Worm (Caenorhabditis elegans) whole organism, L3 larva: ENCODE results near the gene fzy-1.

Source experiments
- ZK546.5 ChIP-seq: sonication (generic microtip); optimal IDR thresholded peaks from 2 replicates; lab custom pipeline; 2017; ENCODE audit warnings: missing biosample characterization, missing genetic modification characterization
- ceh-16 ChIP-seq: sonication (generic microtip); optimal IDR thresholded peaks from 2 replicates; lab custom pipeline; 2017; ENCODE audit warnings: missing biosample characterization, missing genetic modification characterization
- ceh-82 ChIP-seq: fragments of 150-350 bp; optimal IDR thresholded peaks from 2 replicates; lab custom pipeline; 2014; ENCODE audit warnings: missing biosample characterization, missing genetic modification characterization
- ceh-9 ChIP-seq: sonication (generic microtip); optimal IDR thresholded peaks from 2 replicates; lab custom pipeline; 2018; ENCODE audit warnings: missing biosample characterization, missing genetic modification characterization
- daf-12 ChIP-seq: fragments of 150-350 bp; optimal IDR thresholded peaks from 2 replicates; lab custom pipeline; 2014; ENCODE audit warnings: missing biosample characterization, missing genetic modification reagents, missing genetic modification characterization
- egl-27 ChIP-seq: sonication (generic microtip); optimal IDR thresholded peaks from 4 replicates; lab custom pipeline; 2017; ENCODE audit warnings: missing biosample characterization, missing genetic modification reagents, missing genetic modification characterization
- elt-1 ChIP-seq: fragments of 150-350 bp; optimal IDR thresholded peaks from 2 replicates; lab custom pipeline; 2014; ENCODE audit warnings: missing biosample characterization, missing genetic modification characterization
- elt-2 ChIP-seq: sonication (generic microtip); optimal IDR thresholded peaks from 2 replicates; lab custom pipeline; 2016; ENCODE audit warnings: missing genetic modification reagents, mild to moderate bottlenecking, missing genetic modification characterization, missing compliant biosample characterization
- elt-3 ChIP-seq, 3 experiments: fragments of 150-350 bp in 1 of 3; sonication (generic microtip) in 2 of 3; optimal IDR thresholded peaks; 2 replicates in 2 of 3; 4 replicates in 1 of 3; lab custom pipeline; 2014 to 2017; ENCODE audit warnings: missing biosample characterization in 3 of 3, missing genetic modification characterization in 3 of 3
- eor-1 ChIP-seq, 2 experiments: fragments of 150-350 bp; optimal IDR thresholded peaks; 2 replicates each; lab custom pipeline; 2014 to 2018; ENCODE audit warnings: missing biosample characterization in 2 of 2, missing genetic modification characterization in 2 of 2
- fkh-10 ChIP-seq: sonication (generic microtip); optimal IDR thresholded peaks from 2 replicates; lab custom pipeline; 2017; ENCODE audit warnings: missing biosample characterization, missing genetic modification reagents, missing genetic modification characterization
- fkh-2 ChIP-seq: fragments of 150-350 bp; optimal IDR thresholded peaks from 2 replicates; lab custom pipeline; 2014; ENCODE audit warnings: missing biosample characterization, missing genetic modification reagents, missing genetic modification characterization
- hmg-11 ChIP-seq: sonication (generic microtip); optimal IDR thresholded peaks from 2 replicates; lab custom pipeline; 2016; ENCODE audit warnings: missing genetic modification characterization, missing compliant biosample characterization
- jun-1 ChIP-seq: fragments of 150-350 bp; optimal IDR thresholded peaks from 2 replicates; lab custom pipeline; 2014; ENCODE audit warnings: missing biosample characterization, missing genetic modification reagents, missing genetic modification characterization
- lin-15B ChIP-seq: fragments of 150-350 bp; optimal IDR thresholded peaks from 2 replicates; lab custom pipeline; 2014; ENCODE audit warnings: missing biosample characterization, missing genetic modification characterization
- lin-39 ChIP-seq: fragments of 150-350 bp; optimal IDR thresholded peaks from 2 replicates; lab custom pipeline; 2018; ENCODE audit warnings: missing biosample characterization, missing genetic modification reagents, missing genetic modification characterization
- lsy-12 ChIP-seq: sonication (generic microtip); optimal IDR thresholded peaks from 2 replicates; lab custom pipeline; 2016; ENCODE audit warnings: mild to moderate bottlenecking, missing genetic modification characterization, missing compliant biosample characterization
- nfya-1 ChIP-seq: sonication (generic microtip); optimal IDR thresholded peaks from 2 replicates; lab custom pipeline; 2017; ENCODE audit warnings: missing genetic modification characterization, mild to moderate bottlenecking, missing compliant biosample characterization, antibody characterized with exemption, moderate library complexity; ENCODE audit not compliant: insufficient read depth
- nhr-12 ChIP-seq: fragments of 150-350 bp; optimal IDR thresholded peaks from 2 replicates; lab custom pipeline; 2014; ENCODE audit warnings: missing biosample characterization, missing genetic modification characterization
- nhr-23 ChIP-seq: fragments of 150-350 bp; optimal IDR thresholded peaks from 2 replicates; lab custom pipeline; 2014; ENCODE audit warnings: missing biosample characterization, missing genetic modification reagents, missing genetic modification characterization
- nhr-25 ChIP-seq: sonication (generic microtip); optimal IDR thresholded peaks from 2 replicates; lab custom pipeline; 2017; ENCODE audit warnings: missing biosample characterization, missing genetic modification characterization
- nhr-28 ChIP-seq: fragments of 150-350 bp; optimal IDR thresholded peaks from 2 replicates; lab custom pipeline; 2014; ENCODE audit warnings: missing biosample characterization, missing genetic modification characterization
- nhr-43 ChIP-seq: sonication (generic microtip); optimal IDR thresholded peaks from 2 replicates; lab custom pipeline; 2016; ENCODE audit warnings: mild to moderate bottlenecking, missing genetic modification characterization, missing compliant biosample characterization; ENCODE audit not compliant: poor library complexity, severe bottlenecking
- nhr-67 ChIP-seq: fragments of 150-350 bp; optimal IDR thresholded peaks from 2 replicates; lab custom pipeline; 2014; ENCODE audit warnings: missing biosample characterization, missing genetic modification characterization
- nhr-77 ChIP-seq: fragments of 150-350 bp; optimal IDR thresholded peaks from 2 replicates; lab custom pipeline; 2014; ENCODE audit warnings: missing biosample characterization, missing genetic modification characterization
- pha-4 ChIP-seq: fragments of 150-350 bp; optimal IDR thresholded peaks from 2 replicates; lab custom pipeline; 2014; ENCODE audit warnings: missing biosample characterization, missing genetic modification reagents, missing genetic modification characterization
- skn-1 ChIP-seq: fragments of 150-350 bp; optimal IDR thresholded peaks from 2 replicates; lab custom pipeline; 2014; ENCODE audit warnings: missing biosample characterization, missing genetic modification characterization
- snpc-4 ChIP-seq: fragments of 150-350 bp; optimal IDR thresholded peaks from 2 replicates; lab custom pipeline; 2014; ENCODE audit warnings: missing biosample characterization, missing genetic modification characterization
- unc-39 ChIP-seq: sonication (generic microtip); optimal IDR thresholded peaks from 4 replicates; lab custom pipeline; 2017; ENCODE audit warnings: missing biosample characterization, missing genetic modification characterization
- unc-62 ChIP-seq: fragments of 150-350 bp; sonication (generic microtip); optimal IDR thresholded peaks from 4 replicates; lab custom pipeline; 2014; ENCODE audit warnings: missing biosample characterization, missing genetic modification reagents, missing genetic modification characterization
- zag-1 ChIP-seq: fragments of 150-350 bp; optimal IDR thresholded peaks from 2 replicates; lab custom pipeline; 2014; ENCODE audit warnings: missing biosample characterization, missing genetic modification characterization
- ztf-11 ChIP-seq: fragments of 150-350 bp; optimal IDR thresholded peaks from 2 replicates; lab custom pipeline; 2014; ENCODE audit warnings: missing biosample characterization, missing genetic modification characterization
- ztf-4 ChIP-seq: fragments of 150-350 bp; optimal IDR thresholded peaks from 2 replicates; lab custom pipeline; 2014; ENCODE audit warnings: missing biosample characterization, missing genetic modification characterization

The fzy-1 gene

DNA sequence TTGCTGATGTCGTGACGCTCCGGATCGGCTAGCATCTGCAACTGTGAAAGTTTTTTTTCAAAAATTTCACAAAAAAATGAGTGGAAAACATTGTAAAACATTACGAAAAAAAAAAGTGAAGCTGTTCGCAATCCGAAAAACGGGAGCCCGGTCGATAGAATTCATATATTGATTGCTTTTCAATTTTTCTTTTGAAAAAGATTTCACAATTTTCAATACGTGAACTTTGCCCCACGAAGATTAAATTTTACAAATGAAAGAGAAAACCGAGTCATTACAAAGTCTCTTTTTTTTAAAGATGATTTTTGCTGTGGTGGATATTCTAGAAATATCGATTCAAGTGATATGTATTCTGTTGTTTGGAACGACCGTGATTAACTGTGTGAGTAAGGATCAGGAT is 6.2 kb upstream of the fzy-1 start, which contains the start of gene F12A10.6:
TSS of gene F12A10.6 (minus strand) at position 101 of the 400 bp plus-strand sequence.
- TF ChIP-seq egl-27 (tag; lab: Kevin White, UChicago) (no peak), jun-1 (tag; lab: Kevin White, UChicago) (no peak), unc-39 (tag; lab: Kevin White, UChicago) (no peak), elt-2 (tag; lab: Kevin White, UChicago) (no peak), unc-62 (GFP tag; lab: Kevin White, UChicago) (no peak), nhr-77 (no peak), skn-1 (tag; lab: Kevin White, UChicago) (no peak), ceh-82 (tag; lab: Kevin White, UChicago) (no peak), ceh-9 (tag; lab: Kevin White, UChicago) (no peak), ZK546.5 (no peak), zag-1 (tag; lab: Kevin White, UChicago) (no peak), ztf-4 (tag; lab: Kevin White, UChicago) (no peak)

DNA sequence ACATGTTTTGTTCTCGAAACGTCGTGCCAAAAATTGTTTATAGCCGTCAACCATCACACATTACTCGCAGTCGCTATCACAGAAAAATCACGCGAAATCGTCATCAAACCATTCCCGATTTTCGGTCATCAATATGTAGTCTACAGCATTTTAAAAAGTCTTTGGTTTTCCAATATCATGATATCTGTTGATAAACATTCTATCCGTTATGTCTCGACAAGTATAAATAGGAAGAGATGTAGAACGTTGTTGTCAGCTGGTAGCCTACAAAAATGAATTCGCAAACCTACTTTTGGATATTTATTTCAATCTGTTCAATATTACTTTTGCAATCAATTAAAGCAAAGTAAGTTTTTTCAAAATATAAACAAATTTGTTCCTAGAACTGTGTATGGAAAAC is 4.2 kb upstream of the fzy-1 start, which contains the start of gene F12A10.1:
TSS of gene F12A10.1 (plus strand) at position 166 of the 400 bp plus-strand sequence.
- TF ChIP-seq zag-1 (tag; lab: Kevin White, UChicago) (no peak), fkh-10 (GFP tag; lab: Kevin White, UChicago) (no peak), nhr-67 (tag; lab: Kevin White, UChicago) (no peak), snpc-4 (tag; lab: Kevin White, UChicago) (no peak), eor-1 (tag; optimal IDR thresholded peaks at IDR 0.05; lab: Kevin White, UChicago) (no peak), nhr-28 (tag; lab: Kevin White, UChicago) (no peak), ceh-16 (no peak), hmg-11 (tag; lab: Kevin White, UChicago) (no peak), unc-39 (tag; lab: Kevin White, UChicago) (no peak)

DNA sequence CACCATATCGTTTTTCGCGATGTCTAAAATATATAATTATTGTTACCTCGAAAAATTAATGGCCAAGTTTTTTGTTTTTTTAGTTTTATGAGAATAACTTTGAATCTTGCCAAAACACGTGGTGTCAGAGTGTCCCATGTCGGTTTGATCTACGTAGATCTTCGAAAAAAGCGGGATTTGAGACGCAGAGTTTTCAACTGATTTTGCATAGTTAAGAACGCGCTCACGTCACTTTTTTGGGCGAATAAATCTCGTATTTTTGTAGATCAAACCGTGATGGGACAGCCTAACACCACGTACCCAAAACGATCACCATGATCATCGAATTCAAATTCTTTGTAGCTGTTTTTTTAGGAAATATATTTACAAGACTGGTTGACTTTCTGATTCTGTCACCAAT is 3.0 kb upstream of the fzy-1 start:
- TF ChIP-seq lsy-12 (no peak), ztf-4 (tag; lab: Kevin White, UChicago) (no peak), nhr-25 (no peak), daf-12 (tag; lab: Kevin White, UChicago) (no peak), unc-62 (GFP tag; lab: Kevin White, UChicago) (no peak), nhr-12 (no peak), ZK546.5 (no peak), jun-1 (tag; lab: Kevin White, UChicago) (no peak), nfya-1 (tag; lab: Kevin White, UChicago) (no peak), ceh-16 (no peak), nhr-23 (tag; lab: Kevin White, UChicago) (no peak), ztf-11 (tag; lab: Kevin White, UChicago) (no peak), unc-39 (tag; lab: Kevin White, UChicago) (no peak), fkh-2 (tag; lab: Kevin White, UChicago) (no peak), elt-3 (tag; optimal IDR thresholded peaks at IDR 0.05; lab: Kevin White, UChicago) (no peak)

DNA sequence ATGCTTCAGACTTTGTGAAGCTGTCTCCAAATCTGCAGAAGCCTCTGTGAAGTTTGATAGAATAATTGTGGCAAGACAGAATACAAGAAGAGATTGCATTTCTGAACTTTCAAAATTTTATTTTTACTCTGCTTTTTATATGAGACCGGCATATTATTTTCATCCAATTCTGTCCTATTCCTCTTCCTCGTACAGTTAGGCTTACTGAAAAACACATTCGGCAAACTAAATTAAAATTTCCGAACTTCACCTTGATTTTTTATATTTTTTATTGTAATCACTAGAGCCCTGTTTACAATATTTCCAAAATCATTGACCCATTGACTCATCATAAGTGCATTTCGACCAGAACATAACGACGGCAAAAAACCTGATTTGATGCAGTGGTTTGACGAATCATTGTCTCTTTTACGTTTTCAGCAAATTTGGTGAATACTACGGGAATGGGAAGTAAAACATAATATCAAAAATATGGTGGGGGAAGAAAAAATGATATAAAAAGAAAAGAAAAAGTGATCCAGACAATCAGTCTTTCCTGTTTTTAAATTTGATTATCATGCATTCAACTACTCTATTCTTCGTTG is 2.3 kb upstream of the fzy-1 start, which contains the start of the genes suex-1 and F12A10.9:
TSS of gene suex-1 (minus strand) at position 101 of the 584 bp plus-strand sequence.
TSS of gene F12A10.9 (plus strand) at position 534 of the 584 bp plus-strand sequence.
- TF ChIP-seq nhr-23 (tag; lab: Kevin White, UChicago) (no peak), lsy-12 (no peak), hmg-11 (tag; lab: Kevin White, UChicago) (no peak), fkh-2 (tag; lab: Kevin White, UChicago) (no peak), nhr-28 (tag; lab: Kevin White, UChicago) (no peak), eor-1 (tag; optimal IDR thresholded peaks at IDR 0.05; lab: Kevin White, UChicago) (no peak), pha-4 (tag; lab: Kevin White, UChicago) (no peak)

DNA sequence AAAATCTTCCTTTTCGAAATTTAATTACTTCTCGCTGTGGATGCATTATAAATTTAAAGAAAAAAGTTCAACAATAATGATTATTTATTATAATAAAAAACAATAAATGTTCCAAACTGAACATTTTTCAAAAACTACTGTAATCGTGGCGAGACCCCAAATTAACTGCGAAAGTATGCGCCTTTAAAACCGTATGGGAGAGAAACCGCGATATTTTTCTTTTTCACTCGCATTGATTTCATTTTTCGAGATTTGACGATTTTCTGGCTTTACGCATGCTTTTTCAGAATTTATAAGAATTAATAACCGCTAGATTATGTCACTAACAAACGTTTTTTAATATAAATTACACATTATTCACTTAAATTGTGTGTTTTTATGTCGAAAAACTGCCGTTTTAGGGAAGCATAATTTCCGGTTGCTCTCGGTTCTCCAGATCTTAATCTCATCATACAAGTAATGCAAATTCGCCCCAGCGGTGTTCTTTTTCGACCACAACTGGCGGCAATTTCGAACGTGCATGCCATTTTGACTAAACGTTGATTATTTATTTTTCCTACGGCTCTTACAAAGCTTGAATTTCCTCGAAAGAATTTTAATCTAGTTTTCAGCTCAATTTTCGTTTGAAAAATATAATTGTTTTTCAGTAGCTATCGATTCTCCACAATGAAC is 552 bp downstream of the fzy-1 start, which contains the start of gene F12A10.8:
TSS of gene F12A10.8 (minus strand) at position 79 of the 672 bp plus-strand sequence.
- TF ChIP-seq eor-1 (tag; optimal IDR thresholded peaks at IDR 0.05; lab: Kevin White, UChicago) (no peak), daf-12 (tag; lab: Kevin White, UChicago) (no peak), elt-1 (tag; lab: Kevin White, UChicago) (peak; percentile 5), lin-15B (tag; lab: Kevin White, UChicago) (peak; percentile 76), lin-39 (tag; lab: Kevin White, UChicago) (peak; percentile 37), unc-62 (GFP tag; lab: Kevin White, UChicago) (no peak), ceh-82 (tag; lab: Kevin White, UChicago) (no peak), nhr-43 (tag; lab: Kevin White, UChicago) (no peak), elt-2 (tag; lab: Kevin White, UChicago) (peak; percentile 13), nfya-1 (tag; lab: Kevin White, UChicago) (peak; percentile 44)
